Fruit fly (Drosophila melanogaster) whole organism: ENCODE results near the gene Spn.

Experiments
- CG8478 ChIP-seq: fragments of >200 bp; optimal IDR thresholded peaks from 2 replicates; lab custom pipeline; 2018; ENCODE audit warnings: inconsistent platforms
- Dll ChIP-seq: fragments of >200 bp; optimal IDR thresholded peaks from 2 replicates; lab custom pipeline; 2017
- EcR ChIP-seq, 2 experiments: fragments of >200 bp; optimal IDR thresholded peaks; 2 replicates each; lab custom pipeline; 2017; ENCODE audit warnings: missing biosample characterization in 2 of 2, missing genetic modification characterization in 2 of 2, missing genetic modification reagents in 2 of 2
- pan ChIP-seq: fragments of >200 bp; optimal IDR thresholded peaks from 2 replicates; lab custom pipeline; 2017
- psq ChIP-seq: fragments of >200 bp; optimal IDR thresholded peaks from 2 replicates; lab custom pipeline; 2017
- usp ChIP-seq: fragments of >200 bp; optimal IDR thresholded peaks from 2 replicates; lab custom pipeline; 2017; ENCODE audit warnings: missing biosample characterization, missing genetic modification characterization, mixed read lengths

Spn gene

dm6 chr3L:2585794-2586741 is 32.0 kb upstream of the Spn start, which contains the start of gene msn:
msn (minus strand) TSS chr3L:2586540.
- TF ChIP-seq CG8478 (lab: Kevin White, UChicago) (peak; percentile 7), usp (no peak)

- no peak for TF ChIP-seq psq (lab: Kevin White, UChicago)
- no peak for TF ChIP-seq Dll (lab: Kevin White, UChicago)
Observed at dm6 chr3L:2584827-2585226, 30.7 kb upstream of the Spn start.

dm6 chr3L:2584119-2584805 is 30.2 kb upstream of the Spn start:
- TF ChIP-seq EcR (GFP tag; optimal IDR thresholded peaks at IDR 0.05; lab: Kevin White, UChicago) (peak in 1 of 2 experiments; percentile 59), CG8478 (lab: Kevin White, UChicago) (no peak)

- TF ChIP-seq pan (lab: Kevin White, UChicago) (no peak), EcR (GFP tag; optimal IDR thresholded peaks at IDR 0.05; lab: Kevin White, UChicago) (peak in 1 of 2 experiments; percentile 60)
Observed at dm6 chr3L:2583537-2583870, 29.4 kb upstream of the Spn start.

- TF ChIP-seq EcR (GFP tag; optimal IDR thresholded peaks at IDR 0.05; lab: Kevin White, UChicago) (peak in 1 of 2 experiments; percentile 42), psq (lab: Kevin White, UChicago) (no peak)
Observed at dm6 chr3L:2582753-2583536, 28.9 kb upstream of the Spn start.

dm6 chr3L:2582290-2582689 is 28.2 kb upstream of the Spn start:
- no peak for TF ChIP-seq CG8478 (lab: Kevin White, UChicago)

dm6 chr3L:2581857-2582256 is 27.8 kb upstream of the Spn start:
- no peak for TF ChIP-seq psq (lab: Kevin White, UChicago)
- no peak for TF ChIP-seq EcR (GFP tag; optimal IDR thresholded peaks at IDR 0.05; lab: Kevin White, UChicago)

- TF ChIP-seq pan (lab: Kevin White, UChicago) (no peak), CG8478 (lab: Kevin White, UChicago) (no peak), usp (no peak), psq (lab: Kevin White, UChicago) (no peak), Dll (lab: Kevin White, UChicago) (no peak), EcR (GFP tag; optimal IDR thresholded peaks at IDR 0.05; lab: Kevin White, UChicago) (no peak)
Observed at dm6 chr3L:2581343-2581825, 27.3 kb upstream of the Spn start.

dm6 chr3L:2579557-2580224 is 25.6 kb upstream of the Spn start:
- TF ChIP-seq pan (lab: Kevin White, UChicago) (no peak), psq (lab: Kevin White, UChicago) (no peak), CG8478 (lab: Kevin White, UChicago) (no peak), EcR (GFP tag; optimal IDR thresholded peaks at IDR 0.05; lab: Kevin White, UChicago) (peak; percentile 40 to 81), Dll (lab: Kevin White, UChicago) (no peak), usp (no peak)

dm6 chr3L:2578737-2579136 is 24.6 kb upstream of the Spn start:
- TF ChIP-seq usp (no peak), Dll (lab: Kevin White, UChicago) (no peak), psq (lab: Kevin White, UChicago) (no peak), EcR (GFP tag; optimal IDR thresholded peaks at IDR 0.05; lab: Kevin White, UChicago) (no peak), pan (lab: Kevin White, UChicago) (no peak), CG8478 (lab: Kevin White, UChicago) (no peak)

dm6 chr3L:2578315-2578714 is 24.2 kb upstream of the Spn start:
- TF ChIP-seq EcR (GFP tag; optimal IDR thresholded peaks at IDR 0.05; lab: Kevin White, UChicago), result no peak

- TF ChIP-seq CG8478 (lab: Kevin White, UChicago) (no peak), usp (no peak), pan (lab: Kevin White, UChicago) (no peak), EcR (GFP tag; optimal IDR thresholded peaks at IDR 0.05; lab: Kevin White, UChicago) (no peak), psq (lab: Kevin White, UChicago) (no peak), Dll (lab: Kevin White, UChicago) (no peak)
Observed at dm6 chr3L:2577096-2577831, 23.2 kb upstream of the Spn start.
